Worm (Caenorhabditis elegans) whole organism, young adult: ENCODE measurements around the gene C49C8.6.

ENCODE experiments used
- B0336.3 ChIP-seq: fragments of 200-800 bp; sonication (Bioruptor generic); IDR thresholded peaks from 2 replicates; pipeline ENCODE4 v1.3.6; 2022; ENCODE audit warnings: missing genetic modification characterization, missing compliant biosample characterization
- F10E7.11 ChIP-seq: sonication (generic microtip); optimal IDR thresholded peaks from 2 replicates; lab custom pipeline; 2017; ENCODE audit warnings: mild to moderate bottlenecking, missing genetic modification characterization, moderate library complexity, missing compliant biosample characterization
- F23B12.7 ChIP-seq: sonication (generic microtip); optimal IDR thresholded peaks from 2 replicates; lab custom pipeline; 2017; ENCODE audit warnings: missing genetic modification characterization, mild to moderate bottlenecking, missing compliant biosample characterization, antibody characterized with exemption, moderate library complexity; ENCODE audit not compliant: insufficient read depth
- F49E8.2 ChIP-seq: sonication (generic microtip); optimal IDR thresholded peaks from 3 replicates; lab custom pipeline; 2017; ENCODE audit warnings: missing genetic modification characterization, mild to moderate bottlenecking, missing compliant biosample characterization, antibody characterized with exemption, moderate library complexity; ENCODE audit not compliant: insufficient read depth
- K11D2.4 ChIP-seq: fragments of 200-800 bp; sonication (Bioruptor generic); IDR thresholded peaks from 2 replicates; pipeline ENCODE4 v1.3.6; 2022; ENCODE audit warnings: missing genetic modification reagents, missing genetic modification characterization, missing compliant biosample characterization
- T07F8.4 ChIP-seq: sonication (generic microtip); optimal IDR thresholded peaks from 2 replicates; lab custom pipeline; 2016; ENCODE audit warnings: mild to moderate bottlenecking, missing genetic modification characterization, moderate library complexity, missing compliant biosample characterization
- Y53F4B.3 ChIP-seq: fragments of 200-800 bp; sonication (Bioruptor generic); IDR thresholded peaks from 2 replicates; pipeline ENCODE4 v1.3.6; 2022; ENCODE audit warnings: missing genetic modification reagents, missing genetic modification characterization, missing compliant biosample characterization
- Y53G8AR.9 ChIP-seq: fragments of 200-800 bp; sonication (Bioruptor generic); conservative IDR thresholded peaks from 2 replicates; pipeline ENCODE4 v1.3.6; 2022; ENCODE audit warnings: missing genetic modification reagents, missing genetic modification characterization, missing compliant biosample characterization
- Y67H2A.10 ChIP-seq: fragments of 200-800 bp; sonication (Bioruptor generic); conservative IDR thresholded peaks from 2 replicates; pipeline ENCODE4 v1.3.6; 2022; ENCODE audit warnings: missing genetic modification reagents, missing genetic modification characterization, missing compliant biosample characterization
- Y79H2A.3 ChIP-seq: fragments of 200-800 bp; sonication (Bioruptor generic); conservative IDR thresholded peaks from 2 replicates; pipeline ENCODE4 v1.3.6; 2022; ENCODE audit warnings: missing genetic modification reagents, missing genetic modification characterization, missing compliant biosample characterization
- ZK185.1 ChIP-seq: sonication (generic microtip); optimal IDR thresholded peaks from 2 replicates; lab custom pipeline; 2016; ENCODE audit warnings: mild to moderate bottlenecking, missing genetic modification characterization, missing compliant biosample characterization; ENCODE audit not compliant: poor library complexity, severe bottlenecking
- bed-2 ChIP-seq: fragments of 200-800 bp; sonication (Bioruptor generic); IDR thresholded peaks from 2 replicates; pipeline ENCODE4 v1.3.6; 2022; ENCODE audit warnings: missing genetic modification reagents, missing genetic modification characterization, missing compliant biosample characterization
- ceh-27 ChIP-seq: fragments of 200-800 bp; sonication (Bioruptor generic); optimal IDR thresholded peaks from 2 replicates; lab custom pipeline; 2018; ENCODE audit warnings: mild to moderate bottlenecking, missing genetic modification characterization, moderate library complexity, missing compliant biosample characterization
- chd-7 ChIP-seq: sonication (generic microtip); optimal IDR thresholded peaks from 2 replicates; lab custom pipeline; 2016; ENCODE audit warnings: mild to moderate bottlenecking, missing genetic modification characterization, moderate library complexity, missing compliant biosample characterization
- dpff-1 ChIP-seq: sonication (generic microtip); optimal IDR thresholded peaks from 2 replicates; lab custom pipeline; 2017; ENCODE audit warnings: mild to moderate bottlenecking, missing genetic modification characterization, missing compliant biosample characterization
- dpl-1 ChIP-seq: fragments of 150-350 bp; optimal IDR thresholded peaks from 2 replicates; lab custom pipeline; 2014; ENCODE audit warnings: missing biosample characterization, missing genetic modification reagents, missing genetic modification characterization
- efl-1 ChIP-seq: fragments of 150-350 bp; optimal IDR thresholded peaks from 2 replicates; lab custom pipeline; 2014; ENCODE audit warnings: missing biosample characterization, missing genetic modification reagents, missing genetic modification characterization
- egl-44 ChIP-seq: fragments of 200-800 bp; sonication (Bioruptor generic); IDR thresholded peaks from 2 replicates; pipeline ENCODE4 v1.3.6; 2022; ENCODE audit warnings: missing genetic modification reagents, missing genetic modification characterization, missing compliant biosample characterization
- ekl-4 ChIP-seq: fragments of 200-800 bp; sonication (Bioruptor generic); IDR thresholded peaks from 2 replicates; pipeline ENCODE4 v1.3.6; 2022; ENCODE audit warnings: missing genetic modification reagents, missing genetic modification characterization, missing compliant biosample characterization
- him-1 ChIP-seq: sonication (generic microtip); optimal IDR thresholded peaks from 2 replicates; lab custom pipeline; 2016; ENCODE audit warnings: missing genotype, missing genetic modification reagents, missing genetic modification characterization, missing compliant biosample characterization
- hmg-1.2 ChIP-seq: fragments of 200-800 bp; sonication (Bioruptor generic); IDR thresholded peaks from 2 replicates; pipeline ENCODE4 v1.3.6; 2022; ENCODE audit warnings: missing genetic modification reagents, missing genetic modification characterization, missing compliant biosample characterization
- hsf-1 ChIP-seq: fragments of 200-800 bp; sonication (Bioruptor generic); IDR thresholded peaks from 2 replicates; pipeline ENCODE4 v1.3.6; 2022; ENCODE audit warnings: missing genetic modification reagents, missing genetic modification characterization, missing compliant biosample characterization
- let-607 ChIP-seq, 2 experiments: fragments of 200-800 bp in 1 of 2; sonication (Bioruptor generic) in 1 of 2; sonication (generic microtip) in 1 of 2; optimal IDR thresholded peaks; 2 replicates each; lab custom pipeline; 2016 to 2018; ENCODE audit warnings: mild to moderate bottlenecking in 2 of 2, missing compliant biosample characterization in 2 of 2, missing genetic modification characterization in 2 of 2, moderate library complexity in 2 of 2, missing genotype in 1 of 2
- lin-26 ChIP-seq: fragments of 200-800 bp; sonication (Bioruptor generic); IDR thresholded peaks from 2 replicates; pipeline ENCODE4 v1.3.6; 2022; ENCODE audit warnings: missing genetic modification reagents, missing genetic modification characterization, missing compliant biosample characterization
- lin-40 ChIP-seq: sonication (generic microtip); optimal IDR thresholded peaks from 2 replicates; lab custom pipeline; 2016; ENCODE audit warnings: missing genetic modification characterization, mild to moderate bottlenecking, missing compliant biosample characterization, missing genotype, missing genetic modification reagents
- lin-54 ChIP-seq: fragments of 200-800 bp; sonication (Bioruptor generic); optimal IDR thresholded peaks from 2 replicates; lab custom pipeline; 2018; ENCODE audit warnings: mild to moderate bottlenecking, missing genetic modification characterization, missing compliant biosample characterization
- lir-1 ChIP-seq: fragments of 200-800 bp; sonication (Bioruptor generic); conservative IDR thresholded peaks from 2 replicates; pipeline ENCODE4 v1.3.6; 2022; ENCODE audit warnings: missing genetic modification reagents, missing genetic modification characterization, missing compliant biosample characterization
- lsl-1 ChIP-seq: fragments of 200-800 bp; sonication (Bioruptor generic); optimal IDR thresholded peaks from 2 replicates; lab custom pipeline; 2018; ENCODE audit warnings: mild to moderate bottlenecking, missing genetic modification characterization, moderate library complexity, missing compliant biosample characterization
- madf-3 ChIP-seq: fragments of 200-800 bp; sonication (Bioruptor generic); IDR thresholded peaks from 2 replicates; pipeline ENCODE4 v1.3.6; 2022; ENCODE audit warnings: missing genetic modification reagents, missing genetic modification characterization, missing compliant biosample characterization
- mcd-1 ChIP-seq: fragments of 200-800 bp; sonication (Bioruptor generic); IDR thresholded peaks from 2 replicates; pipeline ENCODE4 v1.3.6; 2022; ENCODE audit warnings: missing genetic modification reagents, missing genetic modification characterization, missing compliant biosample characterization
- mes-4 ChIP-seq: sonication (generic microtip); optimal IDR thresholded peaks from 2 replicates; lab custom pipeline; 2016; ENCODE audit warnings: missing genotype, missing genetic modification characterization, missing compliant biosample characterization
- nfya-2 ChIP-seq: fragments of 200-800 bp; sonication (Bioruptor generic); IDR thresholded peaks from 2 replicates; pipeline ENCODE4 v1.3.6; 2022; ENCODE audit warnings: missing genetic modification reagents, missing genetic modification characterization, missing compliant biosample characterization
- nhr-80 ChIP-seq: sonication (generic microtip); optimal IDR thresholded peaks from 2 replicates; lab custom pipeline; 2016; ENCODE audit warnings: missing genetic modification characterization, missing compliant biosample characterization
- pbrm-1 ChIP-seq: fragments of 200-800 bp; sonication (Bioruptor generic); IDR thresholded peaks from 2 replicates; pipeline ENCODE4 v1.3.6; 2022; ENCODE audit warnings: missing genetic modification reagents, missing genetic modification characterization, missing compliant biosample characterization
- repo-1 ChIP-seq: sonication (generic microtip); optimal IDR thresholded peaks from 2 replicates; lab custom pipeline; 2017; ENCODE audit warnings: mild to moderate bottlenecking, missing genetic modification characterization, missing compliant biosample characterization
- snpc-1.1 ChIP-seq: sonication (generic microtip); optimal IDR thresholded peaks from 2 replicates; lab custom pipeline; 2017; ENCODE audit warnings: missing genetic modification characterization, mild to moderate bottlenecking, missing compliant biosample characterization, antibody characterized with exemption, moderate library complexity, missing genotype, missing genetic modification reagents; ENCODE audit not compliant: insufficient read depth
- snpc-1.3 ChIP-seq: sonication (generic microtip); optimal IDR thresholded peaks from 2 replicates; lab custom pipeline; 2017; ENCODE audit warnings: missing genetic modification characterization, mild to moderate bottlenecking, missing compliant biosample characterization, antibody characterized with exemption, moderate library complexity, missing genotype, missing genetic modification reagents; ENCODE audit not compliant: insufficient read depth
- snpc-4 ChIP-seq, 5 experiments: fragments of 150-350 bp in 1 of 5; sonication (generic microtip) in 4 of 5; optimal IDR thresholded peaks; 2 replicates each; lab custom pipeline; 2014 to 2018; ENCODE audit warnings: missing genetic modification characterization in 5 of 5, missing biosample characterization in 3 of 5, antibody characterized with exemption in 2 of 5, mild to moderate bottlenecking in 2 of 5, missing compliant biosample characterization in 2 of 5, missing genotype in 2 of 5, moderate library complexity in 2 of 5, missing genetic modification reagents in 1 of 5
- sptf-2 ChIP-seq: fragments of 200-800 bp; sonication (Bioruptor generic); optimal IDR thresholded peaks from 2 replicates; lab custom pipeline; 2018; ENCODE audit warnings: mild to moderate bottlenecking, missing genetic modification characterization, missing compliant biosample characterization
- tbp1 ChIP-seq: fragments of 200-800 bp; sonication (Bioruptor generic); optimal IDR thresholded peaks from 2 replicates; lab custom pipeline; 2018; ENCODE audit warnings: mild to moderate bottlenecking, missing genetic modification characterization, missing compliant biosample characterization
- tlf-1 ChIP-seq: fragments of 200-800 bp; sonication (Bioruptor generic); optimal IDR thresholded peaks from 2 replicates; lab custom pipeline; 2018; ENCODE audit warnings: mild to moderate bottlenecking, missing genetic modification characterization, missing compliant biosample characterization
- ztf-18 ChIP-seq: sonication (generic microtip); optimal IDR thresholded peaks from 2 replicates; lab custom pipeline; 2016; ENCODE audit warnings: missing genotype, mild to moderate bottlenecking, missing genetic modification characterization, missing compliant biosample characterization
- ztf-6 ChIP-seq: fragments of 200-800 bp; sonication (Bioruptor generic); IDR thresholded peaks from 2 replicates; pipeline ENCODE4 v1.3.6; 2022; ENCODE audit warnings: missing genetic modification reagents, missing genetic modification characterization, missing compliant biosample characterization

C49C8.6 gene

DNA sequence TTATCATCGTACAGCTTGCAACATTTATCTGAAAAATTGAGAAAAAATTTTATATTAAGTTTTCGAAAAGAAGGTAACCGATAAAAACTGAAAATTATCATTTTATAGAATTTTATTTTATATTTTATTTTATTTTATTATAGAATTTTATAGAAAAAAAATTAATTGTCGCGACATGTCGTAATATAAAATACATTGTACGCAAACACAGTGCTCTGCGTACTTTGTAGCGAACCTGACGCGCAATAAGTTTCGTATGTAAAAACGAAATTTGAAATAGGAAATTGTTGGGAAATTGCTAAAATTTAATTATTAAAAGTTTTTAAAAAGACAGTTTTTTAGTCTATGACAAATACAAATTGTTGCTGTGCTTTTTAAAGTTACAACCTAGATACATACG, 33.5 kb upstream of the C49C8.6 start, which contains the start of the genes hst-1 and ints-6:
hst-1 (minus strand) TSS at position 28 of the 400 bp plus-strand sequence.
ints-6 (plus strand) TSS at position 260 of the 400 bp plus-strand sequence.
- TF ChIP-seq him-1 (tag; lab: Kevin White, UChicago) (no peak), ceh-27 (GFP tag; lab: Kevin White, UChicago) (no peak), ztf-18 (tag; lab: Kevin White, UChicago) (peak; percentile 5), T07F8.4 (tag; lab: Kevin White, UChicago) (no peak), K11D2.4 (no peak), bed-2 (GFP tag; lab: Robert Waterston, UW) (no peak), F10E7.11 (no peak), nfya-2 (no peak), chd-7 (tag; lab: Kevin White, UChicago) (no peak)

DNA sequence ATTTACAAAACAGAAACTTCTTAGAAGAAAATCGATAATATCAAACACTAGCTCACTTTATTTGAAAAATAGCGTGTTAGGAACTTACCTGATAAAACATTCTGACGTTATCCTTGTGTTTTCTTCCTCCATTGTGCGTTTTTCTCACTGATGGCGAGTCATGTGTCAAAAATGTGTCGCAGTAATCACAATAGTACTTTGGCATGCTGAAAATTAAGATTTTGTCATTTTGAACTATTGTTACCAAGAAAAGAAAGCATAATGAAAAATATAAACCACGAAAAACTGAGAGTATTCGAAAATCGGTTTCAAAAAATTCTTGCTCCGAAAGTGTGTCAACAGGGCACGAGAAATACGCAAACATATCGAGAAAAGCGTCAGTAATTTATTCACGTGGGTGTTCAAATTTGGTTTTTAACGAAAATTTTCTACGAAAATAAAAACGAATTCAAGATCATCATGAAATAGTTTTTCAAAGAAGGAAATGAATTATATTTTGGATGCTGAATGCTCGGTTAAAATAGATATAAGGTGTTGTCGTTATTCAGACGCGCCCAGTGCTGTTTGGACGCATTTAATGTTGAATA, 29.7 kb upstream of the C49C8.6 start, which contains the start of gene snrp-3:
snrp-3 (minus strand) TSS at position 206 of the 587 bp plus-strand sequence.
- peak; percentile 2 for TF ChIP-seq F23B12.7 (tag; lab: Kevin White, UChicago)
- peak in 1 of 2 experiments; percentile 12 for TF ChIP-seq let-607 (tag; optimal IDR thresholded peaks at IDR 0.05; lab: Kevin White, UChicago)
- TF ChIP-seq dpff-1: no peak
- TF ChIP-seq dpl-1 (GFP tag; lab: Kevin White, UChicago): peak; percentile 73
- TF ChIP-seq lin-40 (tag; lab: Kevin White, UChicago): peak; percentile 81
- peak; percentile 37; the same call in 1 of the 2 replicates for TF ChIP-seq hmg-1.2
- TF ChIP-seq snpc-4 (GFP tag; optimal IDR thresholded peaks at IDR 0.05; lab: Kevin White, UChicago): peak; percentile 37
- TF ChIP-seq snpc-4 (tag; optimal IDR thresholded peaks at IDR 0.05; lab: Kevin White, UChicago): peak; percentile 51 to 57 (median 55)
- no peak for TF ChIP-seq Y53F4B.3 (GFP tag; lab: Robert Waterston, UW)
- TF ChIP-seq lir-1: 0 out of 2 replicates have a peak, but pooled peaks have one; percentile 13
- 0 out of 2 replicates have a peak, but pooled peaks have one; percentile 31 for TF ChIP-seq madf-3 (GFP tag; lab: Robert Waterston, UW)
- TF ChIP-seq egl-44 (GFP tag; lab: Robert Waterston, UW): no peak
- TF ChIP-seq mcd-1 (GFP tag; lab: Robert Waterston, UW): peak; percentile 76
- TF ChIP-seq pbrm-1 (GFP tag; lab: Robert Waterston, UW): peak; percentile 43; the same call in 1 of the 2 replicates
- TF ChIP-seq nhr-80 (tag; lab: Kevin White, UChicago): peak; percentile 29
- 0 out of 2 replicates have a peak, but pooled peaks have one; percentile 42 for TF ChIP-seq B0336.3
- TF ChIP-seq snpc-1.1 (tag; lab: Kevin White, UChicago): peak; percentile 1
- TF ChIP-seq ztf-18 (tag; lab: Kevin White, UChicago): peak; percentile 96
- no peak for TF ChIP-seq mes-4 (tag; lab: Kevin White, UChicago)
- peak; percentile 76 for TF ChIP-seq ZK185.1
- peak; percentile 95 for TF ChIP-seq lin-54 (GFP tag; lab: Kevin White, UChicago)
- TF ChIP-seq ztf-6: no peak
- peak; percentile 32; the same call in 1 of the 2 replicates for TF ChIP-seq hsf-1 (GFP tag; lab: Robert Waterston, UW)
- TF ChIP-seq tlf-1 (GFP tag; lab: Kevin White, UChicago): peak; percentile 36
- peak; percentile 63 for TF ChIP-seq lsl-1 (GFP tag; lab: Kevin White, UChicago)
- 0 out of 2 replicates have a peak, but pooled peaks have one; percentile 6 for TF ChIP-seq lin-26 (GFP tag; lab: Robert Waterston, UW)
- TF ChIP-seq Y79H2A.3 (GFP tag; lab: Robert Waterston, UW): 0 out of 2 replicates have a peak, but pooled peaks have one; percentile 44
- TF ChIP-seq efl-1: peak; percentile 69
- no peak for TF ChIP-seq sptf-2 (GFP tag; lab: Kevin White, UChicago)
- TF ChIP-seq repo-1 (tag; lab: Kevin White, UChicago): peak; percentile 25
- peak; percentile 59 for TF ChIP-seq snpc-1.3 (tag; lab: Kevin White, UChicago)
- TF ChIP-seq Y53G8AR.9 (GFP tag; lab: Robert Waterston, UW): peak; percentile 89; the same call in 1 of the 2 replicates
- TF ChIP-seq ekl-4 (GFP tag; lab: Robert Waterston, UW): peak; percentile 52; the same call in 1 of the 2 replicates
- TF ChIP-seq tbp1 (GFP tag; lab: Kevin White, UChicago): peak; percentile 21
- no peak for TF ChIP-seq Y67H2A.10 (GFP tag; lab: Robert Waterston, UW)
- TF ChIP-seq F49E8.2 (tag; lab: Kevin White, UChicago): peak; percentile 10
